Worm (Caenorhabditis elegans) whole organism, mixed stage, embryonic: ENCODE measurements around the gene F58E6.5.

Experiments used
- M03D4.4 ChIP-seq: sonication (generic microtip); optimal IDR thresholded peaks from 2 replicates; lab custom pipeline; 2017; ENCODE audit warnings: mild to moderate bottlenecking, missing genetic modification characterization, missing compliant biosample characterization
- blmp-1 ChIP-seq: fragments of 150-350 bp; optimal IDR thresholded peaks from 2 replicates; lab custom pipeline; 2014; ENCODE audit warnings: missing biosample characterization, missing genetic modification characterization
- ceh-43 ChIP-seq: fragments of 200-800 bp; sonication (Bioruptor generic); optimal IDR thresholded peaks from 2 replicates; lab custom pipeline; 2018; ENCODE audit warnings: mild to moderate bottlenecking, missing genetic modification characterization, moderate library complexity, missing compliant biosample characterization
- ceh-83 ChIP-seq: fragments of 200-800 bp; sonication (Bioruptor generic); optimal IDR thresholded peaks from 2 replicates; lab custom pipeline; 2018; ENCODE audit warnings: mild to moderate bottlenecking, missing genetic modification characterization, missing compliant biosample characterization
- ces-1 ChIP-seq: fragments of 150-350 bp; optimal IDR thresholded peaks from 2 replicates; lab custom pipeline; 2014; ENCODE audit warnings: missing biosample characterization, missing genetic modification reagents, missing genetic modification characterization
- cnd-1 ChIP-seq: fragments of 200-800 bp; sonication (Bioruptor generic); optimal IDR thresholded peaks from 2 replicates; lab custom pipeline; 2018; ENCODE audit warnings: mild to moderate bottlenecking, missing genetic modification characterization, missing compliant biosample characterization
- elt-1 ChIP-seq: sonication (generic microtip); optimal IDR thresholded peaks from 2 replicates; lab custom pipeline; 2017; ENCODE audit warnings: missing genetic modification characterization, mild to moderate bottlenecking, missing compliant biosample characterization, antibody characterized with exemption, moderate library complexity, borderline replicate concordance; ENCODE audit not compliant: insufficient read depth
- elt-3 ChIP-seq: fragments of 150-350 bp; optimal IDR thresholded peaks from 2 replicates; lab custom pipeline; 2014; ENCODE audit warnings: missing biosample characterization, missing genetic modification characterization
- flh-1 ChIP-seq: fragments of 200-800 bp; sonication (Bioruptor generic); optimal IDR thresholded peaks from 2 replicates; lab custom pipeline; 2018; ENCODE audit warnings: mild to moderate bottlenecking, missing genetic modification characterization, moderate library complexity, missing compliant biosample characterization
- ham-2 ChIP-seq: fragments of 200-800 bp; sonication (Bioruptor generic); optimal IDR thresholded peaks from 2 replicates; lab custom pipeline; 2018; ENCODE audit warnings: mild to moderate bottlenecking, missing genetic modification characterization, missing compliant biosample characterization
- hlh-1 ChIP-seq: fragments of 150-350 bp; optimal IDR thresholded peaks from 2 replicates; lab custom pipeline; 2014; ENCODE audit warnings: missing biosample characterization, missing genetic modification reagents, missing genetic modification characterization
- lin-13 ChIP-seq: fragments of 150-350 bp; optimal IDR thresholded peaks from 2 replicates; lab custom pipeline; 2014; ENCODE audit warnings: missing biosample characterization, missing genetic modification characterization
- lsy-2 ChIP-seq: fragments of 150-350 bp; optimal IDR thresholded peaks from 2 replicates; lab custom pipeline; 2014; ENCODE audit warnings: missing biosample characterization, missing genetic modification characterization
- mab-5 ChIP-seq: fragments of 150-350 bp; optimal IDR thresholded peaks from 2 replicates; lab custom pipeline; 2014; ENCODE audit warnings: missing biosample characterization, missing genetic modification characterization
- mep-1 ChIP-seq: fragments of 150-350 bp; optimal IDR thresholded peaks from 2 replicates; lab custom pipeline; 2017; ENCODE audit warnings: missing biosample characterization, missing genetic modification reagents, missing genetic modification characterization, inconsistent platforms
- mls-2 ChIP-seq: sonication (generic microtip); optimal IDR thresholded peaks from 2 replicates; lab custom pipeline; 2016; ENCODE audit warnings: mild to moderate bottlenecking, missing genetic modification characterization, moderate library complexity, missing compliant biosample characterization
- nhr-12 ChIP-seq: fragments of 150-350 bp; optimal IDR thresholded peaks from 2 replicates; lab custom pipeline; 2014; ENCODE audit warnings: missing biosample characterization, missing genetic modification characterization
- nhr-2 ChIP-seq: fragments of 150-350 bp; optimal IDR thresholded peaks from 2 replicates; lab custom pipeline; 2014; ENCODE audit warnings: missing biosample characterization, missing genetic modification characterization
- nhr-237 ChIP-seq: fragments of 150-350 bp; optimal IDR thresholded peaks from 2 replicates; lab custom pipeline; 2014; ENCODE audit warnings: missing biosample characterization, missing genetic modification characterization
- nhr-28 ChIP-seq: fragments of 150-350 bp; optimal IDR thresholded peaks from 2 replicates; lab custom pipeline; 2014; ENCODE audit warnings: missing biosample characterization, missing genetic modification characterization
- nhr-76 ChIP-seq: sonication (generic microtip); optimal IDR thresholded peaks from 2 replicates; lab custom pipeline; 2017; ENCODE audit warnings: missing biosample characterization, missing genetic modification characterization
- pha-4 ChIP-seq: fragments of 150-350 bp; optimal IDR thresholded peaks from 2 replicates; lab custom pipeline; 2018; ENCODE audit warnings: missing biosample characterization, missing genetic modification reagents, missing genetic modification characterization
- sem-2 ChIP-seq: fragments of 200-800 bp; sonication (Bioruptor generic); optimal IDR thresholded peaks from 2 replicates; lab custom pipeline; 2018; ENCODE audit warnings: mild to moderate bottlenecking, missing genetic modification characterization, missing compliant biosample characterization
- snpc-4 ChIP-seq: fragments of 150-350 bp; optimal IDR thresholded peaks from 2 replicates; lab custom pipeline; 2014; ENCODE audit warnings: missing biosample characterization, missing genetic modification characterization
- sptf-1 ChIP-seq: sonication (generic microtip); optimal IDR thresholded peaks from 2 replicates; lab custom pipeline; 2017; ENCODE audit warnings: mild to moderate bottlenecking, missing genetic modification characterization, moderate library complexity, missing compliant biosample characterization
- tbx-8 ChIP-seq: fragments of 200-800 bp; sonication (Bioruptor generic); optimal IDR thresholded peaks from 2 replicates; lab custom pipeline; 2018; ENCODE audit warnings: mild to moderate bottlenecking, missing genetic modification characterization, moderate library complexity, missing compliant biosample characterization
- unc-120 ChIP-seq: sonication (generic microtip); optimal IDR thresholded peaks from 2 replicates; lab custom pipeline; 2017; ENCODE audit warnings: missing genetic modification characterization, missing compliant biosample characterization; ENCODE audit not compliant: poor library complexity, severe bottlenecking
- unc-39 ChIP-seq: fragments of 150-350 bp; optimal IDR thresholded peaks from 2 replicates; lab custom pipeline; 2014; ENCODE audit warnings: missing biosample characterization, missing genetic modification characterization
- unc-62 ChIP-seq: fragments of 150-350 bp; optimal IDR thresholded peaks from 2 replicates; lab custom pipeline; 2014; ENCODE audit warnings: missing biosample characterization, missing genetic modification reagents, missing genetic modification characterization
- zip-8 ChIP-seq: fragments of 150-350 bp; optimal IDR thresholded peaks from 2 replicates; lab custom pipeline; 2014; ENCODE audit warnings: missing biosample characterization, missing genetic modification characterization

F58E6.5 gene

ce11 chrV:9784215-9784614 lies 29.9 kb upstream of the F58E6.5 start:
- TF ChIP-seq nhr-28 (tag; lab: Kevin White, UChicago) (no peak), zip-8 (tag; lab: Kevin White, UChicago) (no peak), cnd-1 (tag; lab: Kevin White, UChicago) (no peak), elt-3 (no peak), flh-1 (GFP tag; lab: Kevin White, UChicago) (no peak), pha-4 (tag; lab: Kevin White, UChicago) (no peak), unc-120 (no peak), unc-62 (GFP tag; lab: Kevin White, UChicago) (no peak), blmp-1 (tag; lab: Kevin White, UChicago) (no peak), mab-5 (tag; lab: Kevin White, UChicago) (no peak), ces-1 (GFP tag; lab: Kevin White, UChicago) (no peak), ham-2 (GFP tag; lab: Kevin White, UChicago) (no peak), tbx-8 (GFP tag; lab: Kevin White, UChicago) (no peak), hlh-1 (tag; lab: Kevin White, UChicago) (no peak), nhr-237 (tag; lab: Kevin White, UChicago) (no peak), nhr-12 (tag; lab: Kevin White, UChicago) (no peak), lin-13 (tag; lab: Kevin White, UChicago) (no peak), sem-2 (no peak), mep-1 (no peak)

DNA sequence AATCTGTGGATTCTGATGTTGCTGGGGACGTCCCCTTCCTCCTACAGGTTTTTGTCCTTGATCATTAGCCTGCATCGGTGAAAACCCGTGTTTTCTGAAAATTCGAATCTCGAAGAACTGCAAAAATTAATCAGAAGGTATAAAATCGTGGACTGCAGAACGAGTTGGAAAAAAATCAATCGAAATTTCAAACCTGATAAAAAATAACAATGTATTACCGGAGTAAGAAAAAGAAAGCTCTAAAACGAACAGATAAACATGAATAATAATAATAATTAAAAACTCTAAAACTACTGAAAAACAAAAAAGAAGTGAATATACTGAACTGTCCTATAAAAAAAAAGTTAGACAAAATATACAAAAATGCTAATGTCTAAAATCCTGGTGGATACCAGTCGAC lies 28.6 kb upstream of the F58E6.5 start, which contains the start of gene F46B6.5:
TSS of gene F46B6.5 (minus strand) at position 101 of the 400 bp plus-strand sequence.
- TF ChIP-seq nhr-28 (tag; lab: Kevin White, UChicago) (no peak), unc-62 (GFP tag; lab: Kevin White, UChicago) (no peak), zip-8 (tag; lab: Kevin White, UChicago) (no peak), elt-1 (no peak), M03D4.4 (tag; lab: Kevin White, UChicago) (no peak), ceh-83 (GFP tag; lab: Kevin White, UChicago) (no peak), snpc-4 (tag; lab: Kevin White, UChicago) (no peak), tbx-8 (GFP tag; lab: Kevin White, UChicago) (no peak), ham-2 (GFP tag; lab: Kevin White, UChicago) (no peak), cnd-1 (tag; lab: Kevin White, UChicago) (no peak), lin-13 (tag; lab: Kevin White, UChicago) (no peak), mep-1 (no peak), mls-2 (tag; lab: Kevin White, UChicago) (no peak), sem-2 (no peak), hlh-1 (tag; lab: Kevin White, UChicago) (no peak)
- TF ChIP-seq, all 35 proteins: peak for 0

- no peak for TF ChIP-seq mab-5 (tag; lab: Kevin White, UChicago)
- TF ChIP-seq nhr-28 (tag; lab: Kevin White, UChicago) = no peak
- TF ChIP-seq cnd-1 (tag; lab: Kevin White, UChicago) = no peak
- TF ChIP-seq lsy-2 = no peak
- TF ChIP-seq tbx-8 (GFP tag; lab: Kevin White, UChicago) = no peak
- TF ChIP-seq pha-4 (tag; lab: Kevin White, UChicago) = no peak
- no peak for TF ChIP-seq elt-3
- no peak for TF ChIP-seq nhr-2 (tag; lab: Kevin White, UChicago)
- TF ChIP-seq ham-2 (GFP tag; lab: Kevin White, UChicago) = no peak
Measured at ce11 chrV:9782045-9782444, 27.7 kb upstream of the F58E6.5 start.

DNA sequence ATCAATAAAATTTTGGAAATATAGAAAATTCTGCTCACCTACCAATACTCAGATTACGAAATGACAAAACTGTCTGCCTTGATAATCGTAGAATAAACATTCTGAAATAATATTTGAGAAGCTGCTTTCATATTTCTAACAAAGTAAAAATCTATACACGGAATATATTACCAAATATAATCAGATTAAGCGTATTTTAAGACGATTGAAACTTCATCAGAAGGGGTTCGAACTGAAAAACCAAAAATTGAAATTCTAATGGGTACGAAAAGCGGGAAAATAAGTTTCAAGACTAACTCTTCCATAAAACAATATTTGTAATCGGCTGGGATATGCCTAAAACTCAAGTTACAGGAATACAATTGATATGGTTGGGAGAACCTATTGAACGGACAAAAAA lies 25.1 kb upstream of the F58E6.5 start, which contains the start of gene F46B6.4:
TSS of gene F46B6.4 (minus strand) at position 101 of the 400 bp plus-strand sequence.
- no peak for TF ChIP-seq ham-2 (GFP tag; lab: Kevin White, UChicago)
- TF ChIP-seq pha-4 (tag; lab: Kevin White, UChicago) = no peak
- no peak for TF ChIP-seq sptf-1 (tag; lab: Kevin White, UChicago)
- no peak for TF ChIP-seq nhr-28 (tag; lab: Kevin White, UChicago)
- no peak for TF ChIP-seq snpc-4 (tag; lab: Kevin White, UChicago)

ce11 chrV:9777645-9778044 lies 23.3 kb upstream of the F58E6.5 start, which contains the start of gene smg-4:
TSS of gene smg-4 (minus strand) at chrV:9777745.
- no peak for TF ChIP-seq tbx-8 (GFP tag; lab: Kevin White, UChicago)

ce11 chrV:9775734-9776133 lies 21.4 kb upstream of the F58E6.5 start, which contains the start of gene F46B6.12:
TSS of gene F46B6.12 (minus strand) at chrV:9775834.
- no peak for TF ChIP-seq hlh-1 (tag; lab: Kevin White, UChicago)
- TF ChIP-seq elt-3 = no peak
- TF ChIP-seq nhr-76 (tag; lab: Kevin White, UChicago) = no peak
- TF ChIP-seq snpc-4 (tag; lab: Kevin White, UChicago) = no peak
- TF ChIP-seq unc-39 = no peak
- no peak for TF ChIP-seq flh-1 (GFP tag; lab: Kevin White, UChicago)
- no peak for TF ChIP-seq nhr-28 (tag; lab: Kevin White, UChicago)
- no peak for TF ChIP-seq mab-5 (tag; lab: Kevin White, UChicago)
- TF ChIP-seq ceh-43 (GFP tag; lab: Kevin White, UChicago) = no peak
